Worm (Caenorhabditis elegans) whole organism, young adult: ENCODE measurements around the gene mat-3.

Source experiments
- B0019.2 ChIP-seq: fragments of 200-800 bp; sonication (Bioruptor generic); conservative IDR thresholded peaks from 2 replicates; pipeline ENCODE4 v1.3.6; 2022; ENCODE audit warnings: missing genetic modification reagents, missing genetic modification characterization, missing compliant biosample characterization
- B0261.1 ChIP-seq: sonication (generic microtip); optimal IDR thresholded peaks from 2 replicates; lab custom pipeline; 2016; ENCODE audit warnings: mild to moderate bottlenecking, missing genetic modification characterization, moderate library complexity, missing compliant biosample characterization
- B0336.3 ChIP-seq: fragments of 200-800 bp; sonication (Bioruptor generic); IDR thresholded peaks from 2 replicates; pipeline ENCODE4 v1.3.6; 2022; ENCODE audit warnings: missing genetic modification characterization, missing compliant biosample characterization
- D2030.7 ChIP-seq: fragments of 200-800 bp; sonication (Bioruptor generic); IDR thresholded peaks from 2 replicates; pipeline ENCODE4 v1.3.6; 2022; ENCODE audit warnings: missing genetic modification reagents, missing genetic modification characterization, missing compliant biosample characterization
- F10E7.11 ChIP-seq: sonication (generic microtip); optimal IDR thresholded peaks from 2 replicates; lab custom pipeline; 2017; ENCODE audit warnings: mild to moderate bottlenecking, missing genetic modification characterization, moderate library complexity, missing compliant biosample characterization
- F39B2.1 ChIP-seq: fragments of 200-800 bp; sonication (Bioruptor generic); IDR thresholded peaks from 2 replicates; pipeline ENCODE4 v1.3.6; 2022; ENCODE audit warnings: missing genetic modification reagents, missing genetic modification characterization, missing compliant biosample characterization
- F57C9.4 ChIP-seq: sonication (generic microtip); optimal IDR thresholded peaks from 2 replicates; lab custom pipeline; 2017; ENCODE audit warnings: mild to moderate bottlenecking, missing genetic modification characterization, missing compliant biosample characterization
- Y56A3A.18 ChIP-seq: fragments of 200-800 bp; sonication (Bioruptor generic); IDR thresholded peaks from 2 replicates; pipeline ENCODE4 v1.3.6; 2022; ENCODE audit warnings: missing genetic modification reagents, missing genetic modification characterization, missing compliant biosample characterization
- Y67H2A.10 ChIP-seq: fragments of 200-800 bp; sonication (Bioruptor generic); conservative IDR thresholded peaks from 2 replicates; pipeline ENCODE4 v1.3.6; 2022; ENCODE audit warnings: missing genetic modification reagents, missing genetic modification characterization, missing compliant biosample characterization
- Y79H2A.3 ChIP-seq: fragments of 200-800 bp; sonication (Bioruptor generic); conservative IDR thresholded peaks from 2 replicates; pipeline ENCODE4 v1.3.6; 2022; ENCODE audit warnings: missing genetic modification reagents, missing genetic modification characterization, missing compliant biosample characterization
- akir-1 ChIP-seq: fragments of 200-800 bp; sonication (Bioruptor generic); optimal IDR thresholded peaks from 2 replicates; lab custom pipeline; 2018; ENCODE audit warnings: mild to moderate bottlenecking, missing genetic modification characterization, moderate library complexity, missing compliant biosample characterization
- ama-1 ChIP-seq, 3 experiments: fragments of 150-350 bp in 1 of 3; sonication (generic microtip) in 2 of 3; optimal IDR thresholded peaks; 2 replicates each; lab custom pipeline; 2014 to 2018; ENCODE audit warnings: missing biosample characterization in 2 of 3, missing genetic modification characterization in 2 of 3, missing genetic modification reagents in 2 of 3
- aptf-3 ChIP-seq: fragments of 200-800 bp; sonication (Bioruptor generic); IDR thresholded peaks from 2 replicates; pipeline ENCODE4 v1.3.6; 2022; ENCODE audit warnings: missing genetic modification characterization, missing compliant biosample characterization
- athp-1 ChIP-seq: sonication (generic microtip); optimal IDR thresholded peaks from 2 replicates; lab custom pipeline; 2017; ENCODE audit warnings: mild to moderate bottlenecking, missing genetic modification characterization, missing compliant biosample characterization
- ccch-3 ChIP-seq: fragments of 200-800 bp; sonication (Bioruptor generic); optimal IDR thresholded peaks from 2 replicates; lab custom pipeline; 2018; ENCODE audit warnings: mild to moderate bottlenecking, missing genetic modification characterization, missing compliant biosample characterization
- ceh-91 ChIP-seq: fragments of 200-800 bp; sonication (Bioruptor generic); IDR thresholded peaks from 2 replicates; pipeline ENCODE4 v1.3.6; 2022; ENCODE audit warnings: missing genetic modification reagents, missing genetic modification characterization, missing compliant biosample characterization
- die-1 ChIP-seq: sonication (generic microtip); optimal IDR thresholded peaks from 2 replicates; lab custom pipeline; 2016; ENCODE audit warnings: missing genotype, mild to moderate bottlenecking, missing genetic modification characterization, missing compliant biosample characterization
- dox-1 ChIP-seq: fragments of 200-800 bp; sonication (Bioruptor generic); IDR thresholded peaks from 2 replicates; pipeline ENCODE4 v1.3.6; 2022; ENCODE audit warnings: missing genetic modification reagents, missing genetic modification characterization, missing compliant biosample characterization
- egl-18 ChIP-seq: fragments of 200-800 bp; sonication (Bioruptor generic); IDR thresholded peaks from 2 replicates; pipeline ENCODE4 v1.3.6; 2022; ENCODE audit warnings: missing genetic modification reagents, missing genetic modification characterization, missing compliant biosample characterization
- egrh-3 ChIP-seq: fragments of 200-800 bp; sonication (Bioruptor generic); IDR thresholded peaks from 2 replicates; pipeline ENCODE4 v1.3.6; 2022; ENCODE audit warnings: missing genetic modification reagents, missing genetic modification characterization, missing compliant biosample characterization
- fkh-3 ChIP-seq: sonication (generic microtip); optimal IDR thresholded peaks from 2 replicates; lab custom pipeline; 2016; ENCODE audit warnings: mild to moderate bottlenecking, missing genetic modification characterization, missing compliant biosample characterization
- gei-17 ChIP-seq: fragments of 200-800 bp; sonication (Bioruptor generic); optimal IDR thresholded peaks from 2 replicates; lab custom pipeline; 2018; ENCODE audit warnings: mild to moderate bottlenecking, missing genetic modification characterization, missing compliant biosample characterization
- lag-1 ChIP-seq: fragments of 200-800 bp; sonication (Bioruptor generic); IDR thresholded peaks from 2 replicates; pipeline ENCODE4 v1.3.6; 2022; ENCODE audit warnings: missing genetic modification reagents, missing genetic modification characterization, missing compliant biosample characterization
- let-607 ChIP-seq, 2 experiments: fragments of 200-800 bp in 1 of 2; sonication (Bioruptor generic) in 1 of 2; sonication (generic microtip) in 1 of 2; optimal IDR thresholded peaks; 2 replicates each; lab custom pipeline; 2016 to 2018; ENCODE audit warnings: mild to moderate bottlenecking in 2 of 2, missing compliant biosample characterization in 2 of 2, missing genetic modification characterization in 2 of 2, moderate library complexity in 2 of 2, missing genotype in 1 of 2
- lin-26 ChIP-seq: fragments of 200-800 bp; sonication (Bioruptor generic); IDR thresholded peaks from 2 replicates; pipeline ENCODE4 v1.3.6; 2022; ENCODE audit warnings: missing genetic modification reagents, missing genetic modification characterization, missing compliant biosample characterization
- lin-35 ChIP-seq, 3 experiments: fragments of 150-350 bp in 2 of 3; sonication (generic microtip) in 1 of 3; optimal IDR thresholded peaks; 2 replicates each; lab custom pipeline; 2014 to 2018; ENCODE audit warnings: missing biosample characterization in 3 of 3, missing genetic modification characterization in 3 of 3, missing genetic modification reagents in 3 of 3
- lin-54 ChIP-seq: fragments of 200-800 bp; sonication (Bioruptor generic); optimal IDR thresholded peaks from 2 replicates; lab custom pipeline; 2018; ENCODE audit warnings: mild to moderate bottlenecking, missing genetic modification characterization, missing compliant biosample characterization
- madf-10 ChIP-seq: sonication (generic microtip); optimal IDR thresholded peaks from 2 replicates; lab custom pipeline; 2016; ENCODE audit warnings: mild to moderate bottlenecking, missing genetic modification characterization, missing compliant biosample characterization
- madf-3 ChIP-seq: fragments of 200-800 bp; sonication (Bioruptor generic); IDR thresholded peaks from 2 replicates; pipeline ENCODE4 v1.3.6; 2022; ENCODE audit warnings: missing genetic modification reagents, missing genetic modification characterization, missing compliant biosample characterization
- mes-4 ChIP-seq: sonication (generic microtip); optimal IDR thresholded peaks from 2 replicates; lab custom pipeline; 2016; ENCODE audit warnings: missing genotype, missing genetic modification characterization, missing compliant biosample characterization
- nhr-120 ChIP-seq: fragments of 200-800 bp; sonication (Bioruptor generic); IDR thresholded peaks from 2 replicates; pipeline ENCODE4 v1.3.6; 2022; ENCODE audit warnings: missing genetic modification characterization, missing compliant biosample characterization
- nhr-90 ChIP-seq: sonication (generic microtip); optimal IDR thresholded peaks from 2 replicates; lab custom pipeline; 2016; ENCODE audit warnings: missing genotype, mild to moderate bottlenecking, missing genetic modification characterization, missing compliant biosample characterization
- pbrm-1 ChIP-seq: fragments of 200-800 bp; sonication (Bioruptor generic); IDR thresholded peaks from 2 replicates; pipeline ENCODE4 v1.3.6; 2022; ENCODE audit warnings: missing genetic modification reagents, missing genetic modification characterization, missing compliant biosample characterization
- rpc-1 ChIP-seq, 2 experiments: fragments of 150-350 bp in 1 of 2; sonication (generic microtip) in 1 of 2; optimal IDR thresholded peaks; 2 replicates each; lab custom pipeline; 2014 to 2018; ENCODE audit warnings: missing biosample characterization in 1 of 2, missing genetic modification characterization in 1 of 2, missing genetic modification reagents in 1 of 2, missing genotype in 1 of 2
- sdz-38 ChIP-seq: sonication (generic microtip); optimal IDR thresholded peaks from 2 replicates; lab custom pipeline; 2016; ENCODE audit warnings: missing genotype, missing genetic modification characterization, missing compliant biosample characterization
- snpc-1.1 ChIP-seq: sonication (generic microtip); optimal IDR thresholded peaks from 2 replicates; lab custom pipeline; 2017; ENCODE audit warnings: missing genetic modification characterization, mild to moderate bottlenecking, missing compliant biosample characterization, antibody characterized with exemption, moderate library complexity, missing genotype, missing genetic modification reagents; ENCODE audit not compliant: insufficient read depth
- snpc-1.3 ChIP-seq: sonication (generic microtip); optimal IDR thresholded peaks from 2 replicates; lab custom pipeline; 2017; ENCODE audit warnings: missing genetic modification characterization, mild to moderate bottlenecking, missing compliant biosample characterization, antibody characterized with exemption, moderate library complexity, missing genotype, missing genetic modification reagents; ENCODE audit not compliant: insufficient read depth
- snpc-3.4 ChIP-seq: sonication (generic microtip); optimal IDR thresholded peaks from 2 replicates; lab custom pipeline; 2017; ENCODE audit warnings: missing genetic modification characterization, mild to moderate bottlenecking, missing compliant biosample characterization, antibody characterized with exemption, moderate library complexity, missing genotype, missing genetic modification reagents
- tbx-9 ChIP-seq: sonication (generic microtip); optimal IDR thresholded peaks from 2 replicates; lab custom pipeline; 2016; ENCODE audit warnings: borderline replicate concordance, missing genetic modification characterization, inconsistent platforms, missing compliant biosample characterization
- unc-130 ChIP-seq: sonication (generic microtip); optimal IDR thresholded peaks from 2 replicates; lab custom pipeline; 2016; ENCODE audit warnings: missing genetic modification reagents, missing genetic modification characterization, missing compliant biosample characterization
- unc-62 ChIP-seq: fragments of 150-350 bp; optimal IDR thresholded peaks from 2 replicates; lab custom pipeline; 2014; ENCODE audit warnings: missing biosample characterization, missing genetic modification reagents, missing genetic modification characterization
- xnd-1 ChIP-seq: sonication (generic microtip); optimal IDR thresholded peaks from 2 replicates; lab custom pipeline; 2016; ENCODE audit warnings: missing genotype, missing genetic modification reagents, missing genetic modification characterization, missing compliant biosample characterization
- ztf-25 ChIP-seq: fragments of 200-800 bp; sonication (Bioruptor generic); IDR thresholded peaks from 2 replicates; pipeline ENCODE4 v1.3.6; 2022; ENCODE audit warnings: missing genetic modification reagents, missing genetic modification characterization, missing compliant biosample characterization
- ztf-26 ChIP-seq: sonication (generic microtip); optimal IDR thresholded peaks from 2 replicates; lab custom pipeline; 2017; ENCODE audit warnings: missing genetic modification characterization, missing compliant biosample characterization
- ztf-3 ChIP-seq: fragments of 200-800 bp; sonication (Bioruptor generic); optimal IDR thresholded peaks from 2 replicates; lab custom pipeline; 2018; ENCODE audit warnings: mild to moderate bottlenecking, missing genetic modification characterization, missing compliant biosample characterization
- ztf-6 ChIP-seq: fragments of 200-800 bp; sonication (Bioruptor generic); IDR thresholded peaks from 2 replicates; pipeline ENCODE4 v1.3.6; 2022; ENCODE audit warnings: missing genetic modification reagents, missing genetic modification characterization, missing compliant biosample characterization

The mat-3 gene

DNA sequence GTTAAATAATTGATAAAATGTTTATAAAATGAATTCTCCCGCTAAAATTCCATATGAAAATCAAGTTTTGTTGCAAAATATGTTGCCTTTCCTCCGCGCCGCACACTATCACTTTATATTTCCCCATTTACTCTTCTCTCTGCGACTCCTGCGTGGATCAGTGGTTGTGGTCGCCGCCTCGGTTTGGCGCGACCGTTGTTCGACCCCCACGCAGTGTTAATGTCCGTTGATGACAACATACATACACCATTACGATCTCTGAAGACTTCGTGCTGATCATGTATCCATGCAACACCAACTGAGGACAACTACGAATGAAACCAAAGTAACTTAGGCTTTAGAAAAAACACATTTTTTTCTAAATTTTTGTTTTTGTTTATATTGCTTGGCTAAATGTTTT is 27.3 kb downstream of the mat-3 start (continued):
- TF ChIP-seq B0261.1 (tag; lab: Kevin White, UChicago): peak; percentile 91
- TF ChIP-seq B0019.2 (GFP tag; lab: Robert Waterston, UW): peak; percentile 30; the same call in 1 of the 2 replicates
- no peak for TF ChIP-seq F39B2.1 (GFP tag; lab: Robert Waterston, UW)
- TF ChIP-seq unc-62 (GFP tag; lab: Kevin White, UChicago): no peak
- peak; percentile 81; the same call in 1 of the 2 replicates for TF ChIP-seq ztf-6 (GFP tag; lab: Robert Waterston, UW)
- peak; percentile 58 for TF ChIP-seq mes-4 (tag; lab: Kevin White, UChicago)
- peak in 1 of 3 experiments; percentile 80 for TF ChIP-seq lin-35 (GFP tag; optimal IDR thresholded peaks at IDR 0.05; lab: Kevin White, UChicago)
- peak; percentile 87 for TF ChIP-seq D2030.7 (GFP tag; lab: Robert Waterston, UW)
- TF ChIP-seq ccch-3 (GFP tag; lab: Kevin White, UChicago): peak; percentile 36
- 0 out of 2 replicates have a peak, but pooled peaks have one; percentile 39 for TF ChIP-seq ceh-91 (GFP tag; lab: Robert Waterston, UW)
- peak; percentile 76; the same call in 1 of the 2 replicates for TF ChIP-seq Y79H2A.3 (GFP tag; lab: Robert Waterston, UW)
- TF ChIP-seq gei-17 (GFP tag; lab: Kevin White, UChicago): peak; percentile 43
- TF ChIP-seq B0336.3 (GFP tag; lab: Robert Waterston, UW): peak; percentile 91
- peak; percentile 85 for TF ChIP-seq fkh-3
- no peak for TF ChIP-seq madf-3 (GFP tag; lab: Robert Waterston, UW)
- TF ChIP-seq lag-1: 0 out of 2 replicates have a peak, but pooled peaks have one; percentile 11
- TF ChIP-seq let-607 (tag; optimal IDR thresholded peaks at IDR 0.05; lab: Kevin White, UChicago): peak; percentile 57 to 81
- no peak for TF ChIP-seq Y67H2A.10 (GFP tag; lab: Robert Waterston, UW)
- TF ChIP-seq ama-1 (optimal IDR thresholded peaks at IDR 0.05; lab: Kevin White, UChicago): no peak
- peak; percentile 74 to 88 for TF ChIP-seq ama-1 (GFP tag; optimal IDR thresholded peaks at IDR 0.05; lab: Kevin White, UChicago)
- peak; percentile 54; the same call in 1 of the 2 replicates for TF ChIP-seq egrh-3
- TF ChIP-seq xnd-1 (tag; lab: Kevin White, UChicago): no peak
- TF ChIP-seq ztf-3 (GFP tag; lab: Kevin White, UChicago): peak; percentile 56
- peak; percentile 94 for TF ChIP-seq nhr-90 (tag; lab: Kevin White, UChicago)
- peak; percentile 98 for TF ChIP-seq rpc-1 (optimal IDR thresholded peaks at IDR 0.05; lab: Kevin White, UChicago)
- TF ChIP-seq rpc-1 (tag; optimal IDR thresholded peaks at IDR 0.05; lab: Kevin White, UChicago): peak; percentile 96
- TF ChIP-seq egl-18: no peak
- TF ChIP-seq die-1: peak; percentile 94
- TF ChIP-seq nhr-120 (GFP tag; lab: Robert Waterston, UW): 0 out of 2 replicates have a peak, but pooled peaks have one; percentile 78
- peak; percentile 76 for TF ChIP-seq snpc-3.4 (tag; lab: Kevin White, UChicago)
- TF ChIP-seq sdz-38: no peak
- no peak for TF ChIP-seq akir-1 (GFP tag; lab: Kevin White, UChicago)
- TF ChIP-seq athp-1 (tag; lab: Kevin White, UChicago): peak; percentile 78
- TF ChIP-seq F57C9.4 (tag; lab: Kevin White, UChicago): peak; percentile 34
- TF ChIP-seq madf-10 (tag; lab: Kevin White, UChicago): peak; percentile 85
- TF ChIP-seq tbx-9 (tag; lab: Kevin White, UChicago): no peak
- peak; percentile 89 for TF ChIP-seq unc-130
- peak; percentile 85; the same call in 1 of the 2 replicates for TF ChIP-seq Y56A3A.18 (GFP tag; lab: Robert Waterston, UW)
- TF ChIP-seq dox-1: peak; percentile 92; the same call in 1 of the 2 replicates
- peak; percentile 95 for TF ChIP-seq ztf-25
- peak; percentile 74 for TF ChIP-seq snpc-1.3 (tag; lab: Kevin White, UChicago)
- TF ChIP-seq F10E7.11: peak; percentile 54
- TF ChIP-seq lin-26 (GFP tag; lab: Robert Waterston, UW): peak; percentile 93
- 0 out of 2 replicates have a peak, but pooled peaks have one; percentile 78 for TF ChIP-seq aptf-3 (GFP tag; lab: Robert Waterston, UW)
- TF ChIP-seq pbrm-1: peak; percentile 69
- TF ChIP-seq ztf-26: peak; percentile 87
- TF ChIP-seq lin-54 (GFP tag; lab: Kevin White, UChicago): peak; percentile 69
- peak; percentile 62 for TF ChIP-seq snpc-1.1 (tag; lab: Kevin White, UChicago)
